Worm (Caenorhabditis elegans): Measurements from ENCODE around the gene math-13.
"Not testable (repeated sequence)": the region's sequence is repeated elsewhere in the genome, so short reads cannot be mapped to it uniquely, and the experiment has no call there.

math-13 gene

ce11 chrII:1875658-1876057 lies at the start of gene math-13:
Gene math-13, plus strand, starts transcription at chrII:1875958.
- TF ChIP-seq dao-5 (tag; optimal IDR thresholded peaks at IDR 0.05): no peak
- TF ChIP-seq W03F9.2 (tag; optimal IDR thresholded peaks at IDR 0.05): no peak
- TF ChIP-seq him-1 (tag; optimal IDR thresholded peaks at IDR 0.05): no peak

- TF ChIP-seq dao-5 (tag; optimal IDR thresholded peaks at IDR 0.05) (no peak), W03F9.2 (tag; optimal IDR thresholded peaks at IDR 0.05) (no peak), him-1 (tag; optimal IDR thresholded peaks at IDR 0.05) (no peak)
Observed at ce11 chrII:1830182-1830682, 45.5 kb upstream of the math-13 start, which contains the start of gene math-40. Gene math-40, plus strand, starts transcription at chrII:1830632.

- TF ChIP-seq W03F9.2 (tag; optimal IDR thresholded peaks at IDR 0.05) (no peak), dao-5 (tag; optimal IDR thresholded peaks at IDR 0.05) (no peak), him-1 (tag; optimal IDR thresholded peaks at IDR 0.05) (no peak)
Observed at ce11 chrII:1831883-1832388, 43.8 kb upstream of the math-13 start, which contains the start of gene math-39. Gene math-39, plus strand, starts transcription at chrII:1832338.

ce11 chrII:1836204-1836603 lies 39.6 kb upstream of the math-13 start, which contains the start of gene T08E11.1:
Gene T08E11.1, plus strand, starts transcription at chrII:1836504.
- TF ChIP-seq dao-5 (tag; optimal IDR thresholded peaks at IDR 0.05): no peak
- no peak for TF ChIP-seq W03F9.2 (tag; optimal IDR thresholded peaks at IDR 0.05)
- no peak for TF ChIP-seq him-1 (tag; optimal IDR thresholded peaks at IDR 0.05)

DNA sequence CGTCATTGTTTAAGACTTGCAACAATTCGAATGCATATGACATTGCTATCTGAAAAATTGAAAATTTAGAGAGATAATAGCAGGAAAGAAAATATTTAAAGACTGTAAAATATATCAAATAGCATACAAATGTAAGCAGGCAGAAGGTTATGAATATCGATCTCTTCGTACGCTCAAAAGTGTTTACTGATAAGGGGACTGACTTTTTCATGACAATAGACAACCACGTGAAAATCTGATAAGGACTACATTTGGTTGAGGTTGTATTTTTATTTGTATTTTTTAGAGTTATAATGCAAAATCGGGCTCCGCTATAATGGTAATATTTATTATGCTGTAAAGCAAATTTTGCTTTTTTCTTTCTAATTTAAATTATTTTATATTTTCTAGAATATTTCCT lies 32.9 kb upstream of the math-13 start, which contains the start of the genes C52E2.5 and C52E2.4:
TSS of gene C52E2.5 (minus strand) at position 43 of the 400 bp plus-strand sequence.
TSS of gene C52E2.4 (plus strand) at position 252 of the 400 bp plus-strand sequence.
- no peak for TF ChIP-seq him-1 (tag; optimal IDR thresholded peaks at IDR 0.05)
- TF ChIP-seq W03F9.2 (tag; optimal IDR thresholded peaks at IDR 0.05): no peak
- TF ChIP-seq dao-5 (tag; optimal IDR thresholded peaks at IDR 0.05): no peak

ce11 chrII:1844552-1844951 lies 31.2 kb upstream of the math-13 start:
- no peak for TF ChIP-seq W03F9.2 (tag; optimal IDR thresholded peaks at IDR 0.05)
- TF ChIP-seq him-1 (tag; optimal IDR thresholded peaks at IDR 0.05): no peak
- TF ChIP-seq dao-5 (tag; optimal IDR thresholded peaks at IDR 0.05): no peak

DNA sequence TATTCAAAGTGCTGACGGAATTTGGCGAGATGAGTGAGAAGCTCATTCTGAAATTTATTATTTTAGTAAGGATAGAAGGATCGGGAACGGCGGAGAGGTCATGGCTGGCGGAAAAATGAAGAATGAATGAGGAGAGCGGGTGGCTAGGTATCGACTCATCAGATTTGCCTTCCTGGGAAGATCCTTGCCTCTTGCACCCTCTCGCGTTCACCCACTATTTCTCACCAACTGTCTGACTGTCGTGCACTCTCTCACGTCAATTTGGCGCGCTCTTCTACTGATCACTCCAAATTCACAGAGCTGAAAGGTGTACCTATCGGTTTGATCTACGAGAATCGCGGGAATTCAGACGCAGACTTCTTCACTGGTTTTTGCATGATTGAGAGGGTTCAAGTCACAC lies 27.6 kb upstream of the math-13 start, which contains the start of gene fbxb-97:
TSS of gene fbxb-97 (minus strand) at position 53 of the 400 bp plus-strand sequence.
- TF ChIP-seq him-1 (tag; optimal IDR thresholded peaks at IDR 0.05): no peak
- TF ChIP-seq dao-5 (tag; optimal IDR thresholded peaks at IDR 0.05): no peak
- no peak for TF ChIP-seq W03F9.2 (tag; optimal IDR thresholded peaks at IDR 0.05)

- TF ChIP-seq dao-5 (tag; optimal IDR thresholded peaks at IDR 0.05): no peak
Observed at ce11 chrII:1850299-1850698, 25.5 kb upstream of the math-13 start, which contains the start of gene fbxb-96. Gene fbxb-96, minus strand, starts transcription at chrII:1850399.

DNA sequence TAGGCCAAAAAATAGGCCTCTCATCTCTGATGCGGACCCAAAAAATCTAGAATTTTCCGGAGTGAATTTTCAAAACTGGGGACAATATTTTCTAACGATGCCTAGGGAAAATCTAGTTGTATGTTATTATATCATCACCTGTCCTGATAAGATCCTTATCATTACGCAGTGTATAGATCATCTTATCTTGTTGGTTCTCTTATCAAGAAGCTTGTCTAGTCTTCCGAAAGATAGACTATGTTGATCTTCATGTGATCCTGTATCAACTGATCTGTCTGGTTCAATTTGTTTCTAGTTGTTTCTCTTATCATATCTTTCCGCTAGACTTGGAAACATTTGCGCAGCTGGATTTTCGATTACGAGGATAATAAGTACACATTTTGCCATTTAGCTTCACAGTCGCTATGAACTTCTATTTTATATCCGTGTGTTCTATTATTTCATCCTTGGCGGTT lies 24.9 kb upstream of the math-13 start, which contains the start of gene C52E2.3:
TSS of gene C52E2.3 (plus strand) at position 405 of the 455 bp plus-strand sequence.
- TF ChIP-seq dao-5 (tag; optimal IDR thresholded peaks at IDR 0.05) (no peak), W03F9.2 (tag; optimal IDR thresholded peaks at IDR 0.05) (no peak)

DNA sequence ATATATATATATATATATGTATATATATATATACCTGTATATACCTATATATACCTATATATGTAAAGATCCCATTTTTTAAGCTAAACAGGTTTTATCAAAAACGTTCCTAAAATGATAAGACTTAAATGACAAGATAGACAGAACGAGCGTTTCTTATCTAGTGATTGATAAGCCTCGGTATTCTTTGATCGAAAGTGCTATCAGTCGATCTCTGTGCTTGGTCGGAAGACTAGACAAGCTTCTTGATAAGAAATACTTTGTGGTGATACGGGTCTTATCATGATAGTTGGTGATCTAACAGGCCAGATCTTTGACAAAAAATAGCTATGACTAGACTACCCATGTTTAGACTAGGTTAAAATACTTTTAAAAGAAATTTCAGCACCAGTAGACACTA lies 24.0 kb upstream of the math-13 start:
- TF ChIP-seq W03F9.2 (tag; optimal IDR thresholded peaks at IDR 0.05) (no peak), him-1 (tag; optimal IDR thresholded peaks at IDR 0.05) (no peak), dao-5 (tag; optimal IDR thresholded peaks at IDR 0.05) (no peak)

ce11 chrII:1852503-1852902 lies 23.3 kb upstream of the math-13 start, which contains the start of gene C52E2.2:
Gene C52E2.2, plus strand, starts transcription at chrII:1852803.
- no peak for TF ChIP-seq dao-5 (tag; optimal IDR thresholded peaks at IDR 0.05)
- TF ChIP-seq W03F9.2 (tag; optimal IDR thresholded peaks at IDR 0.05): no peak
- no peak for TF ChIP-seq him-1 (tag; optimal IDR thresholded peaks at IDR 0.05)

ce11 chrII:1854094-1854493 lies 21.7 kb upstream of the math-13 start, which contains the start of gene fbxb-95:
Gene fbxb-95, plus strand, starts transcription at chrII:1854394.
- not testable (repeated sequence) for TF ChIP-seq W03F9.2, him-1, dao-5 (tag; optimal IDR thresholded peaks at IDR 0.05)

- TF ChIP-seq him-1, W03F9.2, dao-5 (tag; optimal IDR thresholded peaks at IDR 0.05): not testable (repeated sequence)
Observed at ce11 chrII:1861285-1861793, 14.4 kb upstream of the math-13 start, which contains the start of gene C16C4.18. Gene C16C4.18, minus strand, starts transcription at chrII:1861335.

DNA sequence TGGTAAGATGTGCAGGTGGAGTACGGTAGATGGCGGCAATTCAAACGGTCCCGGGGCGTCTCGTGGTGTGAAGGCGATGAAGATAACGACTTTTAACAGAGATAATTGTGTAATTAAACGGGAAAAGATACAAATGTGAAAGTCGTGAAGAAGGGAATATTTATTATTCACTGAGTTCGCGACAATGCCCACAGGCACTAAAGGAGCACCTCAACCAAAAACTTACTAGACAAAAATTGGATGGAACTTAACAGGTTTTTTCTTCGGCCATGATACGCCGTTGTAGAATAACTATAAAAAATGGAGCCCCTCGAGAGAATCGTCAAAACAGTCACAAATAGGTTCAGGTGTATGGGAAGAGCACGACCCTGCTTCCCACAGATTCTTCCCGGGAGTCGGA lies 13.4 kb upstream of the math-13 start, which contains the start of gene fbxb-98:
TSS of gene fbxb-98 (plus strand) at position 301 of the 400 bp plus-strand sequence.
- not testable (repeated sequence) for TF ChIP-seq W03F9.2, him-1, dao-5 (tag; optimal IDR thresholded peaks at IDR 0.05)

Measured in whole organism, L4/young adult.